Fruit fly (Drosophila melanogaster): ENCODE measurements around the gene CG4678.

The CG4678 gene

dm6 chrX:16746824-16747223, 50.9 kb downstream of the CG4678 start:
- TF ChIP-seq CG12605 (GFP tag; IDR thresholded peaks at IDR 0.05): no peak
- no peak for TF ChIP-seq rn (GFP tag; IDR thresholded peaks at IDR 0.05)
- TF ChIP-seq CG9948 (tag; optimal IDR thresholded peaks at IDR 0.05): no peak
- TF ChIP-seq Pif1A (GFP tag; optimal IDR thresholded peaks at IDR 0.05): no peak
- no peak for TF ChIP-seq CG32121 (GFP tag; IDR thresholded peaks at IDR 0.05)
- no peak for TF ChIP-seq CG15710 (tag; optimal IDR thresholded peaks at IDR 0.05)
- TF ChIP-seq CG34367 (tag; optimal IDR thresholded peaks at IDR 0.05): no peak
- no peak for TF ChIP-seq EcR (GFP tag; optimal IDR thresholded peaks at IDR 0.05)
- TF ChIP-seq Ets98B (GFP tag; IDR thresholded peaks at IDR 0.05): no peak
- TF ChIP-seq CG8159 (tag; optimal IDR thresholded peaks at IDR 0.05): no peak

dm6 chrX:16747467-16747866, 51.5 kb downstream of the CG4678 start:
- TF ChIP-seq EcR (GFP tag; optimal IDR thresholded peaks at IDR 0.05) (peak; percentile 11), CG12605 (GFP tag; IDR thresholded peaks at IDR 0.05) (no peak)

dm6 chrX:16749324-16749723, 53.4 kb downstream of the CG4678 start:
- TF ChIP-seq CG8159 (tag; optimal IDR thresholded peaks at IDR 0.05) (no peak), CG32121 (GFP tag; IDR thresholded peaks at IDR 0.05) (no peak), CG34367 (tag; optimal IDR thresholded peaks at IDR 0.05) (no peak), CG12605 (GFP tag; IDR thresholded peaks at IDR 0.05) (no peak), EcR (GFP tag; optimal IDR thresholded peaks at IDR 0.05) (no peak), Pif1A (GFP tag; optimal IDR thresholded peaks at IDR 0.05) (no peak), CG14655 (GFP tag; optimal IDR thresholded peaks at IDR 0.05) (no peak), CG17806 (tag; optimal IDR thresholded peaks at IDR 0.05) (no peak)

- TF ChIP-seq Pif1B (GFP tag; optimal IDR thresholded peaks at IDR 0.05): peak; percentile 93
- TF ChIP-seq CG9948 (tag; optimal IDR thresholded peaks at IDR 0.05): peak; percentile 87
- TF ChIP-seq Pif1A (GFP tag; optimal IDR thresholded peaks at IDR 0.05): peak; percentile 92
- TF ChIP-seq CG17806 (tag; optimal IDR thresholded peaks at IDR 0.05): peak; percentile 82
- TF ChIP-seq fd96Ca (GFP tag; IDR thresholded peaks at IDR 0.05): peak; percentile 78
- no peak for TF ChIP-seq CG10348 (GFP tag; IDR thresholded peaks at IDR 0.05)
- peak; percentile 53 for TF ChIP-seq D1 (tag; optimal IDR thresholded peaks at IDR 0.05)
- TF ChIP-seq Ets98B (GFP tag; IDR thresholded peaks at IDR 0.05): peak; percentile 85
- TF ChIP-seq gl (tag; optimal IDR thresholded peaks at IDR 0.05): peak; percentile 89
- peak; percentile 61 for TF ChIP-seq EcR (GFP tag; optimal IDR thresholded peaks at IDR 0.05)
- peak; percentile 87 for TF ChIP-seq CG4496 (GFP tag; IDR thresholded peaks at IDR 0.05)
- TF ChIP-seq CG8159 (tag; optimal IDR thresholded peaks at IDR 0.05): peak; percentile 89
- peak; percentile 88 for TF ChIP-seq CG12605 (GFP tag; IDR thresholded peaks at IDR 0.05)
- TF ChIP-seq CG8301 (tag; optimal IDR thresholded peaks at IDR 0.05): peak; percentile 87
- peak; percentile 92 for TF ChIP-seq CG34367 (tag; optimal IDR thresholded peaks at IDR 0.05)
- TF ChIP-seq rn (GFP tag; IDR thresholded peaks at IDR 0.05): 0 out of 2 replicates have a peak, but pooled peaks have one; percentile 16
- TF ChIP-seq CG32121 (GFP tag; IDR thresholded peaks at IDR 0.05): peak; percentile 82
- TF ChIP-seq CG13204 (GFP tag; optimal IDR thresholded peaks at IDR 0.05): peak; percentile 93
- TF ChIP-seq CG15710 (tag; optimal IDR thresholded peaks at IDR 0.05): peak; percentile 91
- peak; percentile 89 for TF ChIP-seq Snoo (tag; optimal IDR thresholded peaks at IDR 0.05)
- peak; percentile 91 for TF ChIP-seq CG14655 (GFP tag; optimal IDR thresholded peaks at IDR 0.05)
These were observed 55.0 kb downstream of the CG4678 start for dm6 chrX:16750712-16751578.

dm6 chrX:16751579-16752156, 55.7 kb downstream of the CG4678 start, which contains the start of gene goe:
TSS of gene goe (minus strand) at chrX:16751910.
- no peak for TF ChIP-seq CG9948 (tag; optimal IDR thresholded peaks at IDR 0.05)
- peak; percentile 23; the same call in 1 of the 2 replicates for TF ChIP-seq Ets98B (GFP tag; IDR thresholded peaks at IDR 0.05)
- TF ChIP-seq CG4496 (GFP tag; IDR thresholded peaks at IDR 0.05): peak; percentile 80
- TF ChIP-seq Pif1A (GFP tag; optimal IDR thresholded peaks at IDR 0.05): no peak
- peak; percentile 63 for TF ChIP-seq Snoo (tag; optimal IDR thresholded peaks at IDR 0.05)
- no peak for TF ChIP-seq CG12605 (GFP tag; IDR thresholded peaks at IDR 0.05)
- no peak for TF ChIP-seq rn (GFP tag; IDR thresholded peaks at IDR 0.05)
- TF ChIP-seq CG15710 (tag; optimal IDR thresholded peaks at IDR 0.05): peak; percentile 27
- TF ChIP-seq gl (tag; optimal IDR thresholded peaks at IDR 0.05): no peak
- peak; percentile 39 for TF ChIP-seq CG34367 (tag; optimal IDR thresholded peaks at IDR 0.05)
- peak; percentile 31; the same call in 1 of the 3 replicates for TF ChIP-seq fd96Ca (GFP tag; IDR thresholded peaks at IDR 0.05)
- TF ChIP-seq CG13204 (GFP tag; optimal IDR thresholded peaks at IDR 0.05): no peak
- TF ChIP-seq CG8301 (tag; optimal IDR thresholded peaks at IDR 0.05): no peak
- no peak for TF ChIP-seq Pif1B (GFP tag; optimal IDR thresholded peaks at IDR 0.05)

dm6 chrX:16753066-16753465, 57.1 kb downstream of the CG4678 start:
- no peak for TF ChIP-seq gl (tag; optimal IDR thresholded peaks at IDR 0.05)
- no peak for TF ChIP-seq CG32121 (GFP tag; IDR thresholded peaks at IDR 0.05)
- TF ChIP-seq fd96Ca (GFP tag; IDR thresholded peaks at IDR 0.05): no peak
- no peak for TF ChIP-seq Ets98B (GFP tag; IDR thresholded peaks at IDR 0.05)
- no peak for TF ChIP-seq Pif1A (GFP tag; optimal IDR thresholded peaks at IDR 0.05)
- no peak for TF ChIP-seq D1 (tag; optimal IDR thresholded peaks at IDR 0.05)
- TF ChIP-seq CG12605 (GFP tag; IDR thresholded peaks at IDR 0.05): no peak
- no peak for TF ChIP-seq CG8301 (tag; optimal IDR thresholded peaks at IDR 0.05)
- TF ChIP-seq CG8159 (tag; optimal IDR thresholded peaks at IDR 0.05): no peak
- TF ChIP-seq CG34367 (tag; optimal IDR thresholded peaks at IDR 0.05): no peak
- TF ChIP-seq CG14655 (GFP tag; optimal IDR thresholded peaks at IDR 0.05): no peak
- no peak for TF ChIP-seq rn (GFP tag; IDR thresholded peaks at IDR 0.05)
- TF ChIP-seq Pif1B (GFP tag; optimal IDR thresholded peaks at IDR 0.05): no peak
- no peak for TF ChIP-seq Snoo (tag; optimal IDR thresholded peaks at IDR 0.05)
- TF ChIP-seq EcR (GFP tag; optimal IDR thresholded peaks at IDR 0.05): no peak
- TF ChIP-seq CG17806 (tag; optimal IDR thresholded peaks at IDR 0.05): no peak
- TF ChIP-seq CG15710 (tag; optimal IDR thresholded peaks at IDR 0.05): no peak
- no peak for TF ChIP-seq CG13204 (GFP tag; optimal IDR thresholded peaks at IDR 0.05)
- TF ChIP-seq CG10348 (GFP tag; IDR thresholded peaks at IDR 0.05): no peak
- TF ChIP-seq CG9948 (tag; optimal IDR thresholded peaks at IDR 0.05): no peak
